In genomic region chrV:3028205-3028604, ce11 we compare ENCODE assay signal across 2 worm cellular contexts.
A peak's percentile ranks its signal among the peaks of the same experiment; 100 is the strongest.
TF ChIP-seq lines count a peak whose summit lies in the region.

Gene asp-7, plus strand, starts transcription at chrV:3028285.

TF ChIP-seq in whole organism, L3 larva, 47 proteins besides CTCF, POLR2A, EP300 and RAD21:
- TF ChIP-seq elt-2 (tag; optimal IDR thresholded peaks at IDR 0.05; lab: Kevin White, UChicago) (peak; percentile 15), eor-1 (tag; optimal IDR thresholded peaks at IDR 0.05; lab: Kevin White, UChicago) (no peak), nfya-1 (tag; optimal IDR thresholded peaks at IDR 0.05; lab: Kevin White, UChicago; ENCODE audit: insufficient read depth) (no peak), nhr-67 (tag; optimal IDR thresholded peaks at IDR 0.05; lab: Kevin White, UChicago) (no peak), jun-1 (tag; optimal IDR thresholded peaks at IDR 0.05; lab: Kevin White, UChicago) (no peak), ztf-4 (tag; optimal IDR thresholded peaks at IDR 0.05; lab: Kevin White, UChicago) (no peak), lin-15B (tag; optimal IDR thresholded peaks at IDR 0.05; lab: Kevin White, UChicago) (no peak), nhr-11 (tag; optimal IDR thresholded peaks at IDR 0.05; lab: Kevin White, UChicago) (no peak)
TF ChIP-seq in whole organism, L3 larva: peak in this region for 1.

TF ChIP-seq in whole organism, L4 larva, 104 proteins besides CTCF, POLR2A, EP300 and RAD21:
- no peak for TF ChIP-seq ztf-11 (tag; optimal IDR thresholded peaks at IDR 0.05; lab: Kevin White, UChicago)
- no peak for TF ChIP-seq R02D3.7 (tag; optimal IDR thresholded peaks at IDR 0.05; lab: Kevin White, UChicago)
- peak; percentile 12 for TF ChIP-seq pqm-1 (tag; optimal IDR thresholded peaks at IDR 0.05; lab: Kevin White, UChicago)
- TF ChIP-seq hmg-1.1 (GFP tag; IDR thresholded peaks at IDR 0.05; lab: Robert Waterston, UW): no peak
- no peak for TF ChIP-seq daf-12 (tag; optimal IDR thresholded peaks at IDR 0.05; lab: Kevin White, UChicago)
- no peak for TF ChIP-seq unc-130 (GFP tag; optimal IDR thresholded peaks at IDR 0.05; lab: Kevin White, UChicago)
- peak; percentile 73 for TF ChIP-seq aha-1 (tag; lab: Kevin White, UChicago)
- TF ChIP-seq ZK546.5 (tag; optimal IDR thresholded peaks at IDR 0.05; lab: Kevin White, UChicago): no peak
TF ChIP-seq in whole organism, L4 larva: peak in this region for 2.

Comparison
In these comparisons a context has a peak if more than half of its experiments do, and no peak if none do; other contexts are left out.
1. Of the 28 proteins assayed by ChIP-seq in both whole organism, L4 larva and whole organism, L3 larva: peak only in whole organism, L4 larva: pqm-1; only in whole organism, L3 larva: none; in both: none; in neither: 27.